Fruit fly (Drosophila melanogaster) whole organism, prepupa: ENCODE results near the gene CG10700.

Experiments used
- Hr38 ChIP-seq: sonication (Bioruptor generic); optimal IDR thresholded peaks from 2 replicates; lab custom pipeline; 2016; ENCODE audit warnings: missing biosample characterization, missing genetic modification characterization
- OdsH ChIP-seq: fragments of 200-800 bp; sonication (Bioruptor generic); optimal IDR thresholded peaks from 3 replicates; lab custom pipeline; 2016; ENCODE audit warnings: missing biosample characterization, missing genetic modification characterization
- esn ChIP-seq: fragments of 200-800 bp; sonication (Bioruptor generic); optimal IDR thresholded peaks from 2 replicates; lab custom pipeline; 2016; ENCODE audit warnings: missing biosample characterization, mild to moderate bottlenecking, missing genetic modification characterization, moderate library complexity
- spab ChIP-seq: fragments of 200-800 bp; sonication (Bioruptor generic); optimal IDR thresholded peaks from 2 replicates; lab custom pipeline; 2017; ENCODE audit warnings: missing biosample characterization, mild to moderate bottlenecking, missing genetic modification characterization, missing genetic modification reagents

DNA sequence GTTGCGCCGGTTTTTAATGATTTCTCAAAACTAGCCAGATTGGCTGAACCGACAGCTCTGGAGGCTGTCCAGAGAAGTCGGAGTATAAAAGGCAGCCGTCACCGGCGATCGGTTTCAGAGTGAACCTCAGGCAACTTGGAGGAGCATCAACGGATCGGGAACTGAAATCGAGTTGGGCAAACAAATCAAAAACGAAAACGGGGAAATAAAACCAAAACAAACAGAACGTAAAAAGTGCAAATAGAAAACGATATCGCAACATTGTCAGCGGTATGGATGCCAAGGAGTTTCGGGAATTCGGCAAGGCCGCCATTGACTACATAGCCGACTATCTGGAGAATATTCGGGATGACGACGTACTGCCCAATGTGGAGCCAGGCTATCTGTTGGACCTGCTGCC is 32.9 kb upstream of the CG10700 start:
- no peak for TF ChIP-seq spab
- TF ChIP-seq OdsH (GFP tag; lab: Kevin White, UChicago): no peak
- TF ChIP-seq Hr38 (GFP tag; lab: Kevin White, UChicago): no peak
- no peak for TF ChIP-seq esn (GFP tag; lab: Kevin White, UChicago)
